ENCODE assay signal across 4 worm cellular contexts in the genomic region with DNA sequence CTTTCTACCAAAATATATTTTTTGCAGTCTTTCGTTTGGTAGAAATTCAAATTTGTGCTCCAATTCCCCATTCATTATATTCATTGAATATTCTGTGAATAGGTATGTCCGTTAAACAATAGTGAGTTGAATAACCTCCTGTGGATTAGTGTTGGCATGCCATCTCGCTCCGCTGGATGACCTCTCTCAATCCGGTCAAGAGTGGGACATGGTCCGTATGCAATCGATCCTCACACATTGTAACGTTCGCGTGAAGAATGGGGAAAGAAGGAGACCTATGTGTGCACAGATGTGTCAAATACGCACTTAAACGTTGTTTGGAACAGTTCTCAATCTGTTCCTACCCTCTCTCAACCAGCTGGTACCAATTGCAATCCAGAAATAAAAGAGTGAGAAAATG.
TF ChIP-seq lines count a peak whose summit lies in the region.

No protein-coding gene starts in this region.

TF ChIP-seq in whole organism, early embryonic, 17 proteins besides CTCF, POLR2A, EP300 and RAD21:
- no peak for TF ChIP-seq ceh-13 (GFP tag; optimal IDR thresholded peaks at IDR 0.05; lab: Kevin White, UChicago)
- TF ChIP-seq flt-1 (GFP tag; IDR thresholded peaks at IDR 0.05; lab: Robert Waterston, UW) = no peak
- no peak for TF ChIP-seq ama-1 (optimal IDR thresholded peaks at IDR 0.05; lab: Kevin White, UChicago)
- no peak for TF ChIP-seq tbx-11 (GFP tag; IDR thresholded peaks at IDR 0.05; lab: Robert Waterston, UW)
- TF ChIP-seq scrt-1 (GFP tag; IDR thresholded peaks at IDR 0.05; lab: Robert Waterston, UW) = no peak
- no peak for TF ChIP-seq F13C5.2 (tag; optimal IDR thresholded peaks at IDR 0.05; lab: Kevin White, UChicago)
- 0 out of 2 replicates have a peak, but pooled peaks have one; percentile 40 for TF ChIP-seq sea-1 (GFP tag; conservative IDR thresholded peaks at IDR 0.05; lab: Robert Waterston, UW)
- no peak for TF ChIP-seq B0310.2 (tag; optimal IDR thresholded peaks at IDR 0.05; lab: Kevin White, UChicago)
- TF ChIP-seq hmbx-1 (tag; optimal IDR thresholded peaks at IDR 0.05; lab: Kevin White, UChicago) = no peak
- no peak for TF ChIP-seq ets-7 (tag; optimal IDR thresholded peaks at IDR 0.05; lab: Kevin White, UChicago)
- TF ChIP-seq hmg-4 (GFP tag; optimal IDR thresholded peaks at IDR 0.05; lab: Kevin White, UChicago) = peak; percentile 46

TF ChIP-seq in whole organism, late embryonic, 69 proteins besides CTCF, POLR2A, EP300 and RAD21:
- TF ChIP-seq nhr-232 (tag; optimal IDR thresholded peaks at IDR 0.05; lab: Kevin White, UChicago) = no peak
- TF ChIP-seq C08G9.2 (tag; optimal IDR thresholded peaks at IDR 0.05; lab: Kevin White, UChicago) = no peak
- no peak for TF ChIP-seq hlh-13 (GFP tag; optimal IDR thresholded peaks at IDR 0.05; lab: Kevin White, UChicago)
- TF ChIP-seq odd-2 (tag; optimal IDR thresholded peaks at IDR 0.05; lab: Kevin White, UChicago) = no peak
- TF ChIP-seq che-1 (tag; optimal IDR thresholded peaks at IDR 0.05; lab: Kevin White, UChicago) = no peak
- TF ChIP-seq ceh-31 (tag; optimal IDR thresholded peaks at IDR 0.05; lab: Kevin White, UChicago) = peak; percentile 27
- TF ChIP-seq pha-4 (tag; optimal IDR thresholded peaks at IDR 0.05; lab: Kevin White, UChicago) = no peak

TF ChIP-seq in whole organism, midembryonic, 9 proteins besides CTCF, POLR2A, EP300 and RAD21:
- TF ChIP-seq T22C8.4 (GFP tag; IDR thresholded peaks at IDR 0.05; lab: Robert Waterston, UW) = 0 out of 2 replicates have a peak, but pooled peaks have one; percentile 25
- TF ChIP-seq klf-2 (GFP tag; conservative IDR thresholded peaks at IDR 0.05; lab: Robert Waterston, UW) = no peak

TF ChIP-seq in whole organism, mixed stage, embryonic, 35 proteins besides CTCF, POLR2A, EP300 and RAD21:
- peak; percentile 11 for TF ChIP-seq unc-62 (GFP tag; optimal IDR thresholded peaks at IDR 0.05; lab: Kevin White, UChicago)
- peak; percentile 14 for TF ChIP-seq mep-1 (tag; optimal IDR thresholded peaks at IDR 0.05; lab: Kevin White, UChicago)
- TF ChIP-seq cnd-1 (tag; optimal IDR thresholded peaks at IDR 0.05; lab: Kevin White, UChicago) = peak; percentile 79
- TF ChIP-seq nhr-2 (tag; optimal IDR thresholded peaks at IDR 0.05; lab: Kevin White, UChicago) = peak; percentile 99
- TF ChIP-seq drap-1 (GFP tag; optimal IDR thresholded peaks at IDR 0.05; lab: Kevin White, UChicago) = no peak
- peak; percentile 48 for TF ChIP-seq lin-32 (GFP tag; optimal IDR thresholded peaks at IDR 0.05; lab: Kevin White, UChicago)
